Fruit fly (Drosophila melanogaster) whole organism, embryonic: ENCODE results near the gene CG33796.
A peak's percentile ranks its signal among the peaks of the same experiment; 100 is the strongest.

Experiments
- Aef1 ChIP-seq: fragments of 200-800 bp; sonication (Bioruptor generic); IDR thresholded peaks from 3 replicates; pipeline ENCODE4 v1.3.6; 2022; ENCODE audit warnings: missing biosample characterization, missing genetic modification characterization
- B-H2 ChIP-seq: fragments of 200-800 bp; sonication (Bioruptor generic); optimal IDR thresholded peaks from 2 replicates; lab custom pipeline; 2018; ENCODE audit warnings: missing biosample characterization, mild to moderate bottlenecking, missing genetic modification characterization
- Bgb ChIP-seq: fragments of 200-800 bp; sonication (Bioruptor generic); IDR thresholded peaks from 2 replicates; pipeline ENCODE4 v1.3.6; 2022; ENCODE audit warnings: missing biosample characterization, missing genetic modification characterization; ENCODE audit not compliant: partially characterized antibody
- CG10267 ChIP-seq: fragments of 200-800 bp; sonication (Bioruptor generic); optimal IDR thresholded peaks from 2 replicates; lab custom pipeline; 2018; ENCODE audit warnings: missing biosample characterization, mild to moderate bottlenecking, missing genetic modification characterization, moderate library complexity
- CG10979 ChIP-seq: fragments of 200-800 bp; sonication (Bioruptor generic); optimal IDR thresholded peaks from 2 replicates; lab custom pipeline; 2018; ENCODE audit warnings: missing biosample characterization, mild to moderate bottlenecking, missing genetic modification characterization, moderate library complexity
- CG11247 ChIP-seq: fragments of 200-800 bp; sonication (Bioruptor generic); IDR thresholded peaks from 2 replicates; pipeline ENCODE4 v1.3.6; 2022; ENCODE audit warnings: missing biosample characterization, missing genetic modification characterization
- CG12071 ChIP-seq: fragments of 200-800 bp; sonication (Bioruptor generic); optimal IDR thresholded peaks from 3 replicates; lab custom pipeline; 2018; ENCODE audit warnings: missing biosample characterization, mild to moderate bottlenecking, missing genetic modification characterization
- CG12155 ChIP-seq: fragments of 200-800 bp; sonication (Bioruptor generic); optimal IDR thresholded peaks from 3 replicates; lab custom pipeline; 2016; ENCODE audit warnings: missing biosample characterization, missing genetic modification characterization
- CG12219 ChIP-seq: fragments of 200-800 bp; sonication (Bioruptor generic); optimal IDR thresholded peaks from 3 replicates; lab custom pipeline; 2018; ENCODE audit warnings: missing biosample characterization, mild to moderate bottlenecking, missing genetic modification characterization
- CG13123 ChIP-seq: fragments of 200-800 bp; sonication (Bioruptor generic); optimal IDR thresholded peaks from 2 replicates; lab custom pipeline; 2016; ENCODE audit warnings: missing biosample characterization, missing genetic modification characterization
- CG14050 ChIP-seq: fragments of 200-800 bp; sonication (Bioruptor generic); IDR thresholded peaks from 3 replicates; pipeline ENCODE4 v1.3.6; 2022; ENCODE audit warnings: missing biosample characterization, missing genetic modification characterization
- CG14710 ChIP-seq: fragments of 200-800 bp; sonication (Bioruptor generic); optimal IDR thresholded peaks from 3 replicates; lab custom pipeline; 2019; ENCODE audit warnings: missing biosample characterization, mild to moderate bottlenecking, missing genetic modification characterization, moderate library complexity
- CG14965 ChIP-seq: fragments of 200-800 bp; sonication (Bioruptor generic); optimal IDR thresholded peaks from 2 replicates; lab custom pipeline; 2016; ENCODE audit warnings: missing biosample characterization, missing genetic modification characterization, borderline replicate concordance
- CG16779 ChIP-seq: fragments of 200-800 bp; sonication (Bioruptor generic); IDR thresholded peaks from 2 replicates; pipeline ENCODE4 v1.3.6; 2022; ENCODE audit warnings: missing biosample characterization, missing genetic modification characterization
- CG17359 ChIP-seq: fragments of 200-800 bp; sonication (Bioruptor generic); optimal IDR thresholded peaks from 3 replicates; lab custom pipeline; 2018; ENCODE audit warnings: missing biosample characterization, mild to moderate bottlenecking, missing genetic modification characterization, moderate library complexity
- CG2120 ChIP-seq: fragments of 200-800 bp; sonication (Bioruptor generic); optimal IDR thresholded peaks from 3 replicates; lab custom pipeline; 2016; ENCODE audit warnings: missing biosample characterization, missing genetic modification characterization
- CG2678 ChIP-seq: fragments of 200-800 bp; sonication (Bioruptor generic); optimal IDR thresholded peaks from 3 replicates; lab custom pipeline; 2019; ENCODE audit warnings: missing biosample characterization, mild to moderate bottlenecking, missing genetic modification characterization, moderate library complexity
- CG33213 ChIP-seq: fragments of 200-800 bp; sonication (Bioruptor generic); optimal IDR thresholded peaks from 3 replicates; lab custom pipeline; 2016; ENCODE audit warnings: missing biosample characterization, missing genetic modification characterization
- CG7987 ChIP-seq: fragments of 200-800 bp; sonication (Bioruptor generic); optimal IDR thresholded peaks from 2 replicates; lab custom pipeline; 2018; ENCODE audit warnings: missing biosample characterization, mild to moderate bottlenecking, missing genetic modification characterization, moderate library complexity
- CG8281 ChIP-seq: fragments of 200-800 bp; sonication (Bioruptor generic); optimal IDR thresholded peaks from 2 replicates; lab custom pipeline; 2018; ENCODE audit warnings: missing biosample characterization, mild to moderate bottlenecking, missing genetic modification characterization, moderate library complexity
- CG8478 ChIP-seq: fragments of >200 bp; optimal IDR thresholded peaks from 2 replicates; lab custom pipeline; 2018
- CG9727 ChIP-seq: fragments of 200-800 bp; sonication (Bioruptor generic); optimal IDR thresholded peaks from 3 replicates; lab custom pipeline; 2017; ENCODE audit warnings: missing biosample characterization, mild to moderate bottlenecking, missing genetic modification characterization
- Deaf1 ChIP-seq: fragments of 200-800 bp; optimal IDR thresholded peaks from 3 replicates; lab custom pipeline; 2019; ENCODE audit warnings: missing biosample characterization, mild to moderate bottlenecking, missing genetic modification characterization, moderate library complexity
- E2f1 ChIP-seq: fragments of 200-800 bp; sonication (Bioruptor generic); IDR thresholded peaks from 2 replicates; pipeline ENCODE4 v1.3.6; 2022; ENCODE audit warnings: missing biosample characterization, missing genetic modification characterization
- E2f2 ChIP-seq: fragments of 200-800 bp; sonication (Bioruptor generic); IDR thresholded peaks from 2 replicates; pipeline ENCODE4 v1.3.6; 2022; ENCODE audit warnings: missing biosample characterization, missing genetic modification characterization
- ERR ChIP-seq: fragments of 200-800 bp; sonication (Bioruptor generic); optimal IDR thresholded peaks from 2 replicates; lab custom pipeline; 2016; ENCODE audit warnings: missing biosample characterization, missing genetic modification characterization
- Hmx ChIP-seq: fragments of 200-800 bp; sonication (Bioruptor generic); optimal IDR thresholded peaks from 2 replicates; lab custom pipeline; 2016; ENCODE audit warnings: missing biosample characterization, missing genetic modification characterization
- Hr78 ChIP-seq, 2 experiments: fragments of 200-800 bp in 1 of 2; fragments of >200 bp in 1 of 2; sonication (Bioruptor generic) in 1 of 2; optimal IDR thresholded peaks; 2 replicates each; lab custom pipeline; 2017 to 2019; ENCODE audit warnings: missing biosample characterization in 2 of 2, missing genetic modification characterization in 2 of 2, mild to moderate bottlenecking in 1 of 2, moderate library complexity in 1 of 2
- Lpt ChIP-seq: fragments of >200 bp; optimal IDR thresholded peaks from 2 replicates; lab custom pipeline; 2018; ENCODE audit warnings: missing biosample characterization, missing genetic modification characterization
- Oaz ChIP-seq: fragments of 200-800 bp; sonication (Bioruptor generic); IDR thresholded peaks from 2 replicates; pipeline ENCODE4 v1.3.6; 2022; ENCODE audit warnings: missing biosample characterization, missing genetic modification characterization
- Taf1 ChIP-seq: fragments of 200-800 bp; sonication (Bioruptor generic); IDR thresholded peaks from 2 replicates; pipeline ENCODE4 v1.3.6; 2022; ENCODE audit warnings: missing biosample characterization, missing genetic modification characterization
- abd-A ChIP-seq: fragments of 200-800 bp; sonication (Bioruptor generic); optimal IDR thresholded peaks from 3 replicates; lab custom pipeline; 2019; ENCODE audit warnings: missing biosample characterization, mild to moderate bottlenecking, missing genetic modification characterization, moderate library complexity
- ato ChIP-seq: fragments of 200-800 bp; sonication (Bioruptor generic); IDR thresholded peaks from 2 replicates; pipeline ENCODE4 v1.3.6; 2022; ENCODE audit warnings: missing biosample characterization, missing genetic modification characterization; ENCODE audit not compliant: partially characterized antibody
- bowl ChIP-seq: fragments of 200-800 bp; sonication (Bioruptor generic); IDR thresholded peaks from 2 replicates; pipeline ENCODE4 v1.3.6; 2022; ENCODE audit warnings: missing biosample characterization, missing genetic modification characterization
- chm ChIP-seq: fragments of 200-800 bp; sonication (Bioruptor generic); IDR thresholded peaks from 2 replicates; pipeline ENCODE4 v1.3.6; 2022; ENCODE audit warnings: missing biosample characterization, missing genetic modification characterization
- gem ChIP-seq: fragments of 200-800 bp; sonication (Bioruptor generic); optimal IDR thresholded peaks from 2 replicates; lab custom pipeline; 2019; ENCODE audit warnings: missing biosample characterization, mild to moderate bottlenecking, missing genetic modification characterization, moderate library complexity
- ind ChIP-seq: fragments of 200-800 bp; sonication (Bioruptor generic); optimal IDR thresholded peaks from 3 replicates; lab custom pipeline; 2016; ENCODE audit warnings: missing biosample characterization, missing genetic modification characterization
- inv ChIP-seq: fragments of 200-800 bp; sonication (Bioruptor generic); IDR thresholded peaks from 2 replicates; pipeline ENCODE4 v1.3.6; 2022; ENCODE audit warnings: missing biosample characterization, missing genetic modification characterization; ENCODE audit not compliant: partially characterized antibody
- jumu ChIP-seq: fragments of 200-800 bp; sonication (Bioruptor generic); optimal IDR thresholded peaks from 3 replicates; lab custom pipeline; 2016; ENCODE audit warnings: missing biosample characterization, missing genetic modification characterization
- kah ChIP-seq: fragments of 200-800 bp; sonication (Bioruptor generic); optimal IDR thresholded peaks from 2 replicates; lab custom pipeline; 2018; ENCODE audit warnings: missing biosample characterization, mild to moderate bottlenecking, missing genetic modification characterization
- klu ChIP-seq: fragments of 200-800 bp; sonication (Bioruptor generic); IDR thresholded peaks from 2 replicates; pipeline ENCODE4 v1.3.6; 2022; ENCODE audit warnings: missing biosample characterization, missing genetic modification characterization
- kni ChIP-seq: fragments of 200-800 bp; sonication (Bioruptor generic); optimal IDR thresholded peaks from 3 replicates; lab custom pipeline; 2017; ENCODE audit warnings: mild to moderate bottlenecking, missing biosample characterization, missing genetic modification reagents, missing genetic modification characterization
- lab ChIP-seq: fragments of 200-800 bp; sonication (Bioruptor generic); optimal IDR thresholded peaks from 3 replicates; lab custom pipeline; 2017; ENCODE audit warnings: missing biosample characterization, missing genetic modification characterization, mild to moderate bottlenecking, moderate library complexity, missing genetic modification reagents
- pan ChIP-seq, 4 experiments: fragments of >200 bp in 3 of 4; fragments of 200-800 bp in 1 of 4; sonication (Bioruptor generic) in 1 of 4; optimal IDR thresholded peaks in 3 of 4; IDR thresholded peaks in 1 of 4; 2 replicates each; pipeline versions ENCODE4 v1.3.6 to Lab custom; 2017 to 2022; ENCODE audit warnings: missing biosample characterization in 2 of 4, missing genetic modification characterization in 2 of 4, mixed read lengths in 1 of 4
- peb ChIP-seq: fragments of 200-800 bp; sonication (Bioruptor generic); IDR thresholded peaks from 2 replicates; pipeline ENCODE4 v1.3.6; 2022; ENCODE audit warnings: missing biosample characterization, missing genetic modification characterization
- pho ChIP-seq: fragments of 200-800 bp; sonication (Bioruptor generic); optimal IDR thresholded peaks from 2 replicates; lab custom pipeline; 2016; ENCODE audit warnings: missing biosample characterization, missing genetic modification characterization
- ranshi ChIP-seq: fragments of 200-800 bp; sonication (Bioruptor generic); IDR thresholded peaks from 2 replicates; pipeline ENCODE4 v1.3.6; 2022; ENCODE audit warnings: missing biosample characterization, missing genetic modification characterization
- sisA ChIP-seq: fragments of 200-800 bp; sonication (Bioruptor generic); IDR thresholded peaks from 2 replicates; pipeline ENCODE4 v1.3.6; 2022; ENCODE audit warnings: missing biosample characterization, missing genetic modification characterization
- wor ChIP-seq: fragments of 200-800 bp; sonication (Bioruptor generic); IDR thresholded peaks from 2 replicates; pipeline ENCODE4 v1.3.6; 2022; ENCODE audit warnings: missing biosample characterization, missing genetic modification characterization

CG33796 gene

DNA sequence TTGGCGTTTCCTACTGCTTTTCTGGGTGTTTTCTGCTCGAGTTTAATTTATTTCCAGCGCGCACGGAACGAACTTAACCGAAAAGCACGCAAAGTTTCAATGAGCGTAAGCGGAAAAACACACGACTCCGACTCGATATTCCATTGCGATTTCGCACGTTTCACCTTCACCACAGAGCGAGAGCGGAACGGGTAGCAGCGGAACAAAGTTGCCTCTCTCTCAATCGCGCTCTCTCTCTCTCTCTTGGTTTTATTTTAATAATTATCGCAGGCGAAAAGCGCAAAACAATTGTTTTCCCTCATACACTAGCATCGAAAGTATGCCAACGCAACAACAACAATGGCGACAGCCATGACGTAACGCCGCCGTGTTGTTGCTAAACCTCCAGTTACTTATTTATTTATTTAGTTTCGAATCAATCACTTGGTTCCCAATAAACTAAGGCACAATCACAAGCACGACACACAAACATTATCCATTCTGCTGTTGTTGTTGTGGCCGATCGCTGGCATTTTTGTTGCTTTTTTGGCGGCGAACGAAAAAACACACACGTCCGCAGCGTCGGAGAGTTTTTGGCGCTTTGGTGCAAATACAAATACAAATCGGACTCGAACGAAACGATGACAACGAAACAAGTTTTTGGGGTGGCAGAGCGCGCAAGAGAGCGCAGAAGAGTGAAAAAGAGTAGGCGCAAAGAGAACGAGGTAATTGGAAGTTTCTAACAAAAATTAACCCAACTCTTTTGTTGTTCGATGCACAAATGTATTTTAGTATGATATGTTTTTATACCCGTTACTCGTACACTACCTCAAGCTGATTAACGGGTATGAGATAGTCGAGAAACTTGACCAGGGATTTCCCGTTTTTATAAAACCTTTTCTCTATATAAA is 5.5 kb downstream of the CG33796 start, which contains the start of gene CG5151 (continued):
- TF ChIP-seq CG10267 (tag; lab: Kevin White, UChicago) (no peak), B-H2 (peak; percentile 14), ERR (GFP tag; lab: Kevin White, UChicago) (no peak), Hr78 (GFP tag; optimal IDR thresholded peaks at IDR 0.05; lab: Kevin White, UChicago) (no peak), ranshi (GFP tag; lab: Robert Waterston, UW) (peak; percentile 41; the same call in 1 of the 2 replicates), Taf1 (GFP tag; lab: Robert Waterston, UW) (no peak), E2f2 (GFP tag; lab: Robert Waterston, UW) (peak; percentile 19; the same call in 1 of the 2 replicates), CG14710 (tag; lab: Kevin White, UChicago) (no peak), CG14965 (GFP tag; lab: Kevin White, UChicago) (no peak), CG7987 (GFP tag; lab: Kevin White, UChicago) (peak; percentile 22), CG2678 (tag; lab: Kevin White, UChicago) (peak; percentile 13), CG12071 (GFP tag; lab: Kevin White, UChicago) (peak; percentile 30), peb (GFP tag; lab: Robert Waterston, UW) (no peak), Deaf1 (tag; lab: Kevin White, UChicago) (peak; percentile 59), abd-A (peak; percentile 90), klu (no peak), CG17359 (no peak), Oaz (GFP tag; lab: Robert Waterston, UW) (no peak), pan (optimal IDR thresholded peaks at IDR 0.05; lab: Kevin White, UChicago) (no peak), pan (GFP tag; optimal IDR thresholded peaks at IDR 0.05 in 1 of 2, IDR thresholded peaks at IDR 0.05 in 1 of 2) (peak in 1 of 2 experiments; percentile 45), E2f1 (GFP tag; lab: Robert Waterston, UW) (no peak), Lpt (no peak), kah (no peak), CG33213 (GFP tag; lab: Kevin White, UChicago) (no peak), pho (GFP tag; lab: Kevin White, UChicago) (no peak), bowl (GFP tag; lab: Robert Waterston, UW) (no peak), sisA (GFP tag; lab: Robert Waterston, UW) (no peak), CG8281 (tag; lab: Kevin White, UChicago) (no peak), CG10979 (tag; lab: Kevin White, UChicago) (no peak), kni (peak; percentile 30), CG13123 (GFP tag; lab: Kevin White, UChicago) (no peak), chm (GFP tag; lab: Robert Waterston, UW) (peak; percentile 83; the same call in 1 of the 2 replicates), Bgb (peak; percentile 81), CG14050 (no peak), CG12219 (GFP tag; lab: Kevin White, UChicago) (no peak), gem (tag; lab: Kevin White, UChicago) (no peak), inv (GFP tag; lab: Robert Waterston, UW) (peak; percentile 43), ind (GFP tag; lab: Kevin White, UChicago) (no peak), Aef1 (peak; percentile 67), CG2120 (no peak), CG9727 (GFP tag; lab: Kevin White, UChicago) (no peak), jumu (GFP tag; lab: Kevin White, UChicago) (no peak), wor (GFP tag; lab: Robert Waterston, UW) (no peak), lab (GFP tag; lab: Kevin White, UChicago) (peak; percentile 33), Hmx (no peak), ato (GFP tag; lab: Robert Waterston, UW) (peak; percentile 88), CG8478 (no peak), CG12155 (no peak), CG11247 (GFP tag; lab: Robert Waterston, UW) (no peak), CG16779 (no peak)
